Fruit fly (Drosophila melanogaster): ENCODE data around the gene Tango4.

dm6 chrX:12020857-12021256 is at the start of gene Tango4:
- TF ChIP-seq Dfd (GFP tag; optimal IDR thresholded peaks at IDR 0.05) (no peak), cato (GFP tag; optimal IDR thresholded peaks at IDR 0.05; ENCODE audit: borderline replicate concordance) (no peak), CG1647 (GFP tag; optimal IDR thresholded peaks at IDR 0.05) (no peak), CG10543 (GFP tag; optimal IDR thresholded peaks at IDR 0.05) (no peak), Mrtf (GFP tag; IDR thresholded peaks at IDR 0.05) (no peak), Lim3 (GFP tag; IDR thresholded peaks at IDR 0.05) (no peak), Gug (GFP tag; IDR thresholded peaks at IDR 0.05) (no peak), hbn (GFP tag; IDR thresholded peaks at IDR 0.05; ENCODE audit: partially characterized antibody) (no peak), dpn (GFP tag; optimal IDR thresholded peaks at IDR 0.05) (no peak), Elba2 (GFP tag; optimal IDR thresholded peaks at IDR 0.05) (no peak), CG2202 (tag; optimal IDR thresholded peaks at IDR 0.05) (no peak)

Measured in whole organism, embryonic.